Worm (Caenorhabditis elegans) whole organism, midembryonic: ENCODE data around the gene F10C1.3.

Experiments
- T22C8.4 ChIP-seq: fragments of 200-800 bp; sonication (Bioruptor generic); IDR thresholded peaks from 2 replicates; pipeline ENCODE4 v1.3.6; 2022; ENCODE audit warnings: missing genetic modification characterization, missing compliant biosample characterization
- cog-1 ChIP-seq: sonication (generic microtip); optimal IDR thresholded peaks from 2 replicates; lab custom pipeline; 2016; ENCODE audit warnings: missing genetic modification characterization, missing compliant biosample characterization
- flt-1 ChIP-seq: fragments of 200-800 bp; sonication (Bioruptor generic); IDR thresholded peaks from 2 replicates; pipeline ENCODE4 v1.3.6; 2022; ENCODE audit warnings: missing genetic modification characterization, missing compliant biosample characterization
- klf-2 ChIP-seq: fragments of 200-800 bp; sonication (Bioruptor generic); conservative IDR thresholded peaks from 2 replicates; pipeline ENCODE4 v1.3.6; 2022; ENCODE audit warnings: missing genetic modification reagents, missing genetic modification characterization, missing compliant biosample characterization
- med-1 ChIP-seq: sonication (generic microtip); optimal IDR thresholded peaks from 2 replicates; lab custom pipeline; 2017; ENCODE audit warnings: missing genetic modification characterization, mild to moderate bottlenecking, missing compliant biosample characterization, antibody characterized with exemption, missing genetic modification reagents; ENCODE audit not compliant: insufficient read depth
- ref-1 ChIP-seq: fragments of 200-800 bp; sonication (Bioruptor generic); conservative IDR thresholded peaks from 2 replicates; pipeline ENCODE4 v1.3.6; 2022; ENCODE audit warnings: missing genetic modification reagents, missing genetic modification characterization, missing compliant biosample characterization
- tab-1 ChIP-seq: fragments of 200-800 bp; sonication (Bioruptor generic); IDR thresholded peaks from 2 replicates; pipeline ENCODE4 v1.3.6; 2022; ENCODE audit warnings: missing genetic modification characterization, missing compliant biosample characterization
- ztf-23 ChIP-seq: fragments of 200-800 bp; sonication (Bioruptor generic); IDR thresholded peaks from 2 replicates; pipeline ENCODE4 v1.3.6; 2022; ENCODE audit warnings: missing genetic modification reagents, missing genetic modification characterization, missing compliant biosample characterization
- ztf-29 ChIP-seq: fragments of 200-800 bp; sonication (Bioruptor generic); IDR thresholded peaks from 2 replicates; pipeline ENCODE4 v1.3.6; 2022; ENCODE audit warnings: missing genetic modification reagents, missing genetic modification characterization, missing compliant biosample characterization

Gene F10C1.3

ce11 chrII:5714807-5715206, 42.7 kb downstream of the F10C1.3 start, which contains the start of the genes tiar-1 and lelo-4:
Gene tiar-1 (minus strand): TSS chrII:5714823.
Gene lelo-4 (plus strand): TSS chrII:5714924.
- TF ChIP-seq med-1 (GFP tag; lab: Kevin White, UChicago) (no peak), flt-1 (GFP tag; lab: Robert Waterston, UW) (0 out of 2 replicates have a peak, but pooled peaks have one; percentile 13)

DNA sequence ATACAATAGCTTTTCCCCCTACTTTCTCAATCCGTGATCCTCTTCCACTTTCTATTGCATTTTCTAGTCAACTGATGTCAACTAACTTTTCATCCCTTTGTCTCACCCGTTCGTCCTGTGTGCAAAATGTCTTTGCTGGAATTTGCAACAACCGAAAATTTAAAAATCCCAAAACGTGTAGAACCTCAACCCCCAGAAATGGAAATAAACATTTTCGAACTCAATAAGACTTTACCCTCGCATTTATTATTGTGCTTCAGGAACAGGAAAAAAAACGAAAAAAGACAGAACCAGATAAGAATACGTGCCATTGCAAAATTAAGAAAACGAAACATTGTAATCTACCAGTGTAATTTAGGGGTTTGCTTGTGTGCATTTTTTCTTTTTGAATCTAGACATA, 45.4 kb downstream of the F10C1.3 start:
- no peak for TF ChIP-seq ztf-23 (GFP tag; lab: Robert Waterston, UW)
- no peak for TF ChIP-seq ztf-29 (GFP tag; lab: Robert Waterston, UW)
- TF ChIP-seq med-1 (GFP tag; lab: Kevin White, UChicago), result no peak
- TF ChIP-seq cog-1, result no peak
- no peak for TF ChIP-seq klf-2 (GFP tag; lab: Robert Waterston, UW)
- no peak for TF ChIP-seq flt-1 (GFP tag; lab: Robert Waterston, UW)
- TF ChIP-seq tab-1 (GFP tag; lab: Robert Waterston, UW), result no peak

ce11 chrII:5710835-5711234, 46.7 kb downstream of the F10C1.3 start:
- no peak for TF ChIP-seq ref-1
- no peak for TF ChIP-seq flt-1 (GFP tag; lab: Robert Waterston, UW)
- no peak for TF ChIP-seq ztf-23 (GFP tag; lab: Robert Waterston, UW)
- TF ChIP-seq cog-1, result no peak
- TF ChIP-seq med-1 (GFP tag; lab: Kevin White, UChicago), result no peak
- TF ChIP-seq tab-1 (GFP tag; lab: Robert Waterston, UW), result no peak
- TF ChIP-seq T22C8.4 (GFP tag; lab: Robert Waterston, UW), result no peak
- TF ChIP-seq ztf-29 (GFP tag; lab: Robert Waterston, UW), result no peak
- TF ChIP-seq klf-2 (GFP tag; lab: Robert Waterston, UW), result no peak

DNA sequence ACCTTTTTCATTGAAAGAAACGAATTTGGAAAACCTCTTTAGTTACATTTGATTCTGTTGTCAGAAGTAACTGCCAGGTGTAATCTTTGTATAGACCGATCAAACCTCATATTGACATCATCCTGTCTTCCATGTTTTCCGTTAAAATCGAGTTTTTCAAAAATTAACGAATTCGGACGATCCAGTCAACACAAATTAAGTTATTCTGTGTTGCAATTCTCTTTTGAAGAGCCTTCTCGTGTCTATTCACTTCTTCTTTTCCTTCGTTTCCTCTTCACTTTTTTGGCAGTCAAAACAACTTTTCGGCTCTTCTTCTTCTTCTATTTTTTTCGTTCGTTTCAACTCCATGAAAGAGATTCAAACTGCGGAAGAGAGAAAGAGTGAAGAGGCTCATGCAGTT, 49.4 kb downstream of the F10C1.3 start:
- no peak for TF ChIP-seq cog-1
- no peak for TF ChIP-seq klf-2 (GFP tag; lab: Robert Waterston, UW)
- TF ChIP-seq flt-1 (GFP tag; lab: Robert Waterston, UW), result no peak
- TF ChIP-seq ztf-23 (GFP tag; lab: Robert Waterston, UW), result no peak
- no peak for TF ChIP-seq ztf-29 (GFP tag; lab: Robert Waterston, UW)
- no peak for TF ChIP-seq med-1 (GFP tag; lab: Kevin White, UChicago)
- TF ChIP-seq ref-1, result no peak
- no peak for TF ChIP-seq tab-1 (GFP tag; lab: Robert Waterston, UW)
- TF ChIP-seq T22C8.4 (GFP tag; lab: Robert Waterston, UW), result no peak

ce11 chrII:5707532-5707931, 50.0 kb downstream of the F10C1.3 start, which contains the start of gene osta-2:
Gene osta-2 (plus strand): TSS chrII:5707691.
- TF ChIP-seq ref-1 (no peak), klf-2 (GFP tag; lab: Robert Waterston, UW) (no peak), T22C8.4 (GFP tag; lab: Robert Waterston, UW) (no peak), ztf-29 (GFP tag; lab: Robert Waterston, UW) (no peak), flt-1 (GFP tag; lab: Robert Waterston, UW) (no peak), med-1 (GFP tag; lab: Kevin White, UChicago) (no peak), tab-1 (GFP tag; lab: Robert Waterston, UW) (no peak), cog-1 (no peak), ztf-23 (GFP tag; lab: Robert Waterston, UW) (no peak)
